Worm (Caenorhabditis elegans): ENCODE measurements around the gene str-88.

str-88 gene

ce11 chrV:15425368-15426091, 41.9 kb upstream of the str-88 start, which contains the start of gene Y36E3A.2:
Gene Y36E3A.2 (plus strand): TSS chrV:15426041.
- TF ChIP-seq nhr-12 (tag; optimal IDR thresholded peaks at IDR 0.05), result no peak
- no peak for TF ChIP-seq pha-4 (tag; optimal IDR thresholded peaks at IDR 0.05)
- no peak for TF ChIP-seq lin-32 (GFP tag; optimal IDR thresholded peaks at IDR 0.05)
- TF ChIP-seq hlh-1 (tag; optimal IDR thresholded peaks at IDR 0.05), result no peak
- TF ChIP-seq unc-120 (tag; optimal IDR thresholded peaks at IDR 0.05; ENCODE audit: poor library complexity, severe bottlenecking), result no peak
- no peak for TF ChIP-seq M03D4.4 (tag; optimal IDR thresholded peaks at IDR 0.05)
- no peak for TF ChIP-seq nhr-237 (tag; optimal IDR thresholded peaks at IDR 0.05)
- no peak for TF ChIP-seq flh-1 (GFP tag; optimal IDR thresholded peaks at IDR 0.05)
- TF ChIP-seq elt-1 (tag; optimal IDR thresholded peaks at IDR 0.05; ENCODE audit: borderline replicate concordance, insufficient read depth), result no peak
- no peak for TF ChIP-seq ceh-39 (tag; optimal IDR thresholded peaks at IDR 0.05)
- no peak for TF ChIP-seq ces-1 (GFP tag; optimal IDR thresholded peaks at IDR 0.05)
- no peak for TF ChIP-seq unc-62 (GFP tag; optimal IDR thresholded peaks at IDR 0.05)
- TF ChIP-seq lin-13 (tag; optimal IDR thresholded peaks at IDR 0.05), result no peak
- no peak for TF ChIP-seq zip-8 (tag; optimal IDR thresholded peaks at IDR 0.05)
- TF ChIP-seq nhr-28 (tag; optimal IDR thresholded peaks at IDR 0.05), result no peak

ce11 chrV:15423601-15424000, 40.0 kb upstream of the str-88 start, which contains the start of gene fbxa-104:
Gene fbxa-104 (minus strand): TSS chrV:15423683.
- TF ChIP-seq cnd-1 (tag; optimal IDR thresholded peaks at IDR 0.05) (no peak), mab-5 (tag; optimal IDR thresholded peaks at IDR 0.05) (no peak), blmp-1 (tag; optimal IDR thresholded peaks at IDR 0.05) (no peak), lin-32 (GFP tag; optimal IDR thresholded peaks at IDR 0.05) (no peak), ham-2 (GFP tag; optimal IDR thresholded peaks at IDR 0.05) (no peak), unc-120 (tag; optimal IDR thresholded peaks at IDR 0.05; ENCODE audit: poor library complexity, severe bottlenecking) (no peak), mep-1 (tag; optimal IDR thresholded peaks at IDR 0.05) (no peak), flh-1 (GFP tag; optimal IDR thresholded peaks at IDR 0.05) (no peak), ces-1 (GFP tag; optimal IDR thresholded peaks at IDR 0.05) (no peak), ceh-43 (GFP tag; optimal IDR thresholded peaks at IDR 0.05) (no peak), drap-1 (GFP tag; optimal IDR thresholded peaks at IDR 0.05) (no peak), nhr-12 (tag; optimal IDR thresholded peaks at IDR 0.05) (no peak), bed-3 (GFP tag; optimal IDR thresholded peaks at IDR 0.05) (no peak), pha-4 (tag; optimal IDR thresholded peaks at IDR 0.05) (no peak)

ce11 chrV:15417822-15418221, 34.2 kb upstream of the str-88 start, which contains the start of gene T06E6.10:
Gene T06E6.10 (plus strand): TSS chrV:15418122.
- no peak for TF ChIP-seq nhr-28 (tag; optimal IDR thresholded peaks at IDR 0.05)
- no peak for TF ChIP-seq nhr-237 (tag; optimal IDR thresholded peaks at IDR 0.05)

DNA sequence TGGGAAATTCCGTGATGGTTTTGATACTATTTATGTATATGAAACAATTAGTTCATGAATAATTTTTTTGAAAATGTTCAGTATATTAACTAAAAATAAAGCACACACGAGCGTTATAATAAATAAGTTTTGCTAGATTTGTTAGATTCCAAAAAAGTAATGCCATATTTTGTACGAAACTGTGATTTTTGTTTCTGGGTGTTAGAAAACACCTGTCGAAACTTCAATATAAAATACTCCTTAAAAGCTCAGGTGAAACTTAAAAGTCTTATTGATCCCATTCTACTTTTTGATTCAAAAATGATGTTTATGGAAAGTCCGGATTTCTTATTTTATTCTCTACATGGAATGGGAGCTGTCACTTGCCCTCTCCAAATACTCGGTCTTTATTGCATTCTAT, 32.3 kb upstream of the str-88 start, which contains the start of gene srh-265:
Gene srh-265, plus strand, starts transcription at position 301 of the 400 bp plus-strand sequence.
- no peak for TF ChIP-seq pha-4 (tag; optimal IDR thresholded peaks at IDR 0.05)
- TF ChIP-seq ham-2 (GFP tag; optimal IDR thresholded peaks at IDR 0.05), result no peak
- no peak for TF ChIP-seq blmp-1 (tag; optimal IDR thresholded peaks at IDR 0.05)
- TF ChIP-seq sem-2 (GFP tag; optimal IDR thresholded peaks at IDR 0.05), result no peak
- no peak for TF ChIP-seq elt-1 (tag; optimal IDR thresholded peaks at IDR 0.05; ENCODE audit: borderline replicate concordance, insufficient read depth)
- TF ChIP-seq flh-1 (GFP tag; optimal IDR thresholded peaks at IDR 0.05), result no peak
- no peak for TF ChIP-seq ceh-83 (GFP tag; optimal IDR thresholded peaks at IDR 0.05)
- TF ChIP-seq ceh-43 (GFP tag; optimal IDR thresholded peaks at IDR 0.05), result no peak
- no peak for TF ChIP-seq mab-5 (tag; optimal IDR thresholded peaks at IDR 0.05)
- no peak for TF ChIP-seq nhr-12 (tag; optimal IDR thresholded peaks at IDR 0.05)
- no peak for TF ChIP-seq nhr-28 (tag; optimal IDR thresholded peaks at IDR 0.05)
- no peak for TF ChIP-seq M03D4.4 (tag; optimal IDR thresholded peaks at IDR 0.05)
- no peak for TF ChIP-seq sptf-1 (tag; optimal IDR thresholded peaks at IDR 0.05)

- TF ChIP-seq elt-1 (tag; optimal IDR thresholded peaks at IDR 0.05; ENCODE audit: borderline replicate concordance, insufficient read depth) (no peak), ztf-11 (tag; optimal IDR thresholded peaks at IDR 0.05) (no peak), nhr-12 (tag; optimal IDR thresholded peaks at IDR 0.05) (no peak), hlh-1 (tag; optimal IDR thresholded peaks at IDR 0.05) (no peak), lin-32 (GFP tag; optimal IDR thresholded peaks at IDR 0.05) (no peak), elt-3 (tag; optimal IDR thresholded peaks at IDR 0.05) (no peak), zip-8 (tag; optimal IDR thresholded peaks at IDR 0.05) (no peak)
Observed at ce11 chrV:15413847-15414246, 30.2 kb upstream of the str-88 start, which contains the start of gene srh-264. Gene srh-264 (plus strand): TSS chrV:15414147.

All from whole organism, mixed stage, embryonic.